Worm (Caenorhabditis elegans) whole organism, mixed stage, embryonic: Measurements from ENCODE around the gene famk-1.

Source experiments
- ceh-83 ChIP-seq: fragments of 200-800 bp; sonication (Bioruptor generic); optimal IDR thresholded peaks from 2 replicates; lab custom pipeline; 2018; ENCODE audit warnings: mild to moderate bottlenecking, missing genetic modification characterization, missing compliant biosample characterization
- ces-1 ChIP-seq: fragments of 150-350 bp; optimal IDR thresholded peaks from 2 replicates; lab custom pipeline; 2014; ENCODE audit warnings: missing biosample characterization, missing genetic modification reagents, missing genetic modification characterization
- drap-1 ChIP-seq: fragments of 200-800 bp; sonication (Bioruptor generic); optimal IDR thresholded peaks from 3 replicates; lab custom pipeline; 2018; ENCODE audit warnings: mild to moderate bottlenecking, missing genetic modification characterization, missing compliant biosample characterization
- elt-1 ChIP-seq: sonication (generic microtip); optimal IDR thresholded peaks from 2 replicates; lab custom pipeline; 2017; ENCODE audit warnings: missing genetic modification characterization, mild to moderate bottlenecking, missing compliant biosample characterization, antibody characterized with exemption, moderate library complexity, borderline replicate concordance; ENCODE audit not compliant: insufficient read depth
- lin-13 ChIP-seq: fragments of 150-350 bp; optimal IDR thresholded peaks from 2 replicates; lab custom pipeline; 2014; ENCODE audit warnings: missing biosample characterization, missing genetic modification characterization
- lsy-2 ChIP-seq: fragments of 150-350 bp; optimal IDR thresholded peaks from 2 replicates; lab custom pipeline; 2014; ENCODE audit warnings: missing biosample characterization, missing genetic modification characterization
- mab-5 ChIP-seq: fragments of 150-350 bp; optimal IDR thresholded peaks from 2 replicates; lab custom pipeline; 2014; ENCODE audit warnings: missing biosample characterization, missing genetic modification characterization
- nhr-12 ChIP-seq: fragments of 150-350 bp; optimal IDR thresholded peaks from 2 replicates; lab custom pipeline; 2014; ENCODE audit warnings: missing biosample characterization, missing genetic modification characterization
- nhr-237 ChIP-seq: fragments of 150-350 bp; optimal IDR thresholded peaks from 2 replicates; lab custom pipeline; 2014; ENCODE audit warnings: missing biosample characterization, missing genetic modification characterization
- nhr-28 ChIP-seq: fragments of 150-350 bp; optimal IDR thresholded peaks from 2 replicates; lab custom pipeline; 2014; ENCODE audit warnings: missing biosample characterization, missing genetic modification characterization
- nhr-76 ChIP-seq: sonication (generic microtip); optimal IDR thresholded peaks from 2 replicates; lab custom pipeline; 2017; ENCODE audit warnings: missing biosample characterization, missing genetic modification characterization
- pha-4 ChIP-seq: fragments of 150-350 bp; optimal IDR thresholded peaks from 2 replicates; lab custom pipeline; 2018; ENCODE audit warnings: missing biosample characterization, missing genetic modification reagents, missing genetic modification characterization
- snpc-4 ChIP-seq: fragments of 150-350 bp; optimal IDR thresholded peaks from 2 replicates; lab custom pipeline; 2014; ENCODE audit warnings: missing biosample characterization, missing genetic modification characterization
- ztf-11 ChIP-seq: fragments of 150-350 bp; optimal IDR thresholded peaks from 2 replicates; lab custom pipeline; 2014; ENCODE audit warnings: missing biosample characterization, missing genetic modification characterization

ce11 chrX:15229174-15229573, 16.1 kb upstream of the famk-1 start:
- TF ChIP-seq nhr-28 (tag; lab: Kevin White, UChicago) (no peak), nhr-237 (tag; lab: Kevin White, UChicago) (no peak), mab-5 (tag; lab: Kevin White, UChicago) (no peak), pha-4 (tag; lab: Kevin White, UChicago) (no peak), ces-1 (GFP tag; lab: Kevin White, UChicago) (no peak), lin-13 (tag; lab: Kevin White, UChicago) (no peak), snpc-4 (tag; lab: Kevin White, UChicago) (no peak), drap-1 (GFP tag; lab: Kevin White, UChicago) (no peak), ztf-11 (tag; lab: Kevin White, UChicago) (no peak), lsy-2 (tag; lab: Kevin White, UChicago) (no peak), elt-1 (tag; lab: Kevin White, UChicago) (no peak), ceh-83 (GFP tag; lab: Kevin White, UChicago) (no peak), nhr-76 (tag; lab: Kevin White, UChicago) (no peak), nhr-12 (tag; lab: Kevin White, UChicago) (no peak)
